Fruit fly (Drosophila melanogaster): Measurements from ENCODE around the gene Fife.

DNA sequence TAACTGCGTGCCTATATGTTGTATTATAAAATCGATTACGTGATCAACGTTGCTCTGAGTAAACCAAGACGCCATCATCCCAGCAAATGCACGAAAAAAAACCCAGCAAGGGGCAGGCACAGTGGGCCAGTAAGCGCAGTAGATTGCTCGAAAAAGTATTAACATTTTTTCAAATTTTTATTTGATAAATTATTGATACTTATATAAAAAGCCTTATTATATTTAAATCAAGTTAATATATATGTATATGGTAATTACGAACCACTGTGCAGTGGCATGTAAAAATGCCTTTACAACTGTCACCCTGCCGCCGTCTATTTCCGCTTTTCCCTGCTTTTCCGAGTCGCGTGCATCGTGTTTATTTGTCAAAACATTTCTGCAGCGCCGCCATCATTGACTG lies 15.5 kb upstream of the Fife start:
- TF ChIP-seq CG8478 (optimal IDR thresholded peaks at IDR 0.05): no peak
- TF ChIP-seq CTCF (optimal IDR thresholded peaks at IDR 0.05): no peak

Data from S2 (cell line).